Fruit fly (Drosophila melanogaster): ENCODE results near the gene Ssl1.

Ssl1 gene

DNA sequence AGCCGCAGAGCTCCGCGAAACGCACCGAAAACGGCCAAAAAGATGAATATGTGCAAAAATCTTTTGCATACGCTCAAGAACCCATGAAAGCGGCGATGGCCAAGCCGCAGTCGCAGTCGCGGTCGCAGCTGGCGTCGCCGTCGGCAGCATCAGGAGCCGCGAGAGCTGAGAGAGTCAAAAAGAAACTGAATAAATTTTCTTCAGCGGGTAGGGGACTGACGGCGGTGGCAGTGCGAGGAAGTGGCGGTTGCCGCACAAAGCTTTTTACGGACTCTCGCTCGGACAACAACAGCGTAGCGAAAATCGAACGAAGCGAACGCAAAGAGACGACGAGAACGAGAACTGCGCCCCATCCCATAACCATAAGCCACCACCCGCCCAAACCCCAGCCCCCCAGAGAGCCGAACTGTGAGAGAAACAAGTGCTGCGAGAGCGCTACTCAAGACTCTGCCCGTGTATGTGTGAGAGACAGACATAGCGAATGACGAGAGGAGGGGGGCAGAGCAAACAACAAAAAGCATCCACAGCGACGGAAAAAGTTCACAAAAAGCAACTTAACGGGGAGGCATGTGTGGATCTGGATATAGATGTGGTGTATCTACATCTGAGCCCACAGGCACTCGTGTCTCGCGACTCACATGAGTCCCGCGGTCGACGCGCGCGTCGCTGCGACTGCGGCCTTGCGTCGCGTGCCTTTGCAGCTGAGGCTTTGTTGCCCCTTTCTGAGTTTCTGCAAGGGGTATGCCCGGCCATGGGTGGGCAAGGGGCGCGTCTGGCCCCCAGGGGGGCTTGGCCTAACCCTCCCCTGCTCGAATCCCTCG, 43.5 kb upstream of the Ssl1 start, which contains the start of gene jim:
jim (minus strand) TSS at position 51 of the 821 bp plus-strand sequence.
- TF ChIP-seq sage (GFP tag; optimal IDR thresholded peaks at IDR 0.05) (peak; percentile 40), br (GFP tag; optimal IDR thresholded peaks at IDR 0.05) (peak; percentile 48), Hnf4 (GFP tag; optimal IDR thresholded peaks at IDR 0.05) (peak; percentile 57), jim (GFP tag; optimal IDR thresholded peaks at IDR 0.05) (peak; percentile 97), Rel (GFP tag; optimal IDR thresholded peaks at IDR 0.05) (peak; percentile 68), Rel (tag; optimal IDR thresholded peaks at IDR 0.05) (peak; percentile 56), Hr78 (GFP tag; optimal IDR thresholded peaks at IDR 0.05) (no peak), woc (GFP tag; optimal IDR thresholded peaks at IDR 0.05) (peak; percentile 5), sv (GFP tag; optimal IDR thresholded peaks at IDR 0.05) (no peak), Sp1 (GFP tag; optimal IDR thresholded peaks at IDR 0.05) (peak; percentile 68), tai (GFP tag; optimal IDR thresholded peaks at IDR 0.05) (no peak), HLH106 (tag; optimal IDR thresholded peaks at IDR 0.05) (peak; percentile 34), GATAd (GFP tag; optimal IDR thresholded peaks at IDR 0.05) (no peak), psq (GFP tag; optimal IDR thresholded peaks at IDR 0.05) (peak; percentile 95), rgr (GFP tag; optimal IDR thresholded peaks at IDR 0.05) (peak; percentile 63), Abd-B (GFP tag; optimal IDR thresholded peaks at IDR 0.05) (no peak), ey (GFP tag; optimal IDR thresholded peaks at IDR 0.05) (peak; percentile 4), dsf (GFP tag; optimal IDR thresholded peaks at IDR 0.05; ENCODE audit: borderline replicate concordance) (no peak), h (GFP tag; optimal IDR thresholded peaks at IDR 0.05) (peak; percentile 87), Mio (GFP tag; optimal IDR thresholded peaks at IDR 0.05) (no peak), Dfd (GFP tag; optimal IDR thresholded peaks at IDR 0.05) (peak; percentile 98), usp (GFP tag; optimal IDR thresholded peaks at IDR 0.05) (no peak), brk (GFP tag; optimal IDR thresholded peaks at IDR 0.05) (peak; percentile 10), dl (GFP tag; optimal IDR thresholded peaks at IDR 0.05; ENCODE audit: insufficient read depth in 1 of 2, partially characterized antibody in 2 of 2) (peak; percentile 63 to 97), OdsH (GFP tag; optimal IDR thresholded peaks at IDR 0.05) (peak; percentile 58), Myc (optimal IDR thresholded peaks at IDR 0.05) (no peak), Dif (GFP tag; optimal IDR thresholded peaks at IDR 0.05; ENCODE audit: partially characterized antibody) (peak; percentile 95), Jra (GFP tag; optimal IDR thresholded peaks at IDR 0.05) (peak; percentile 62), pan (optimal IDR thresholded peaks at IDR 0.05) (no peak), CrebA (GFP tag; optimal IDR thresholded peaks at IDR 0.05; ENCODE audit: borderline replicate concordance) (peak; percentile 71), lola (GFP tag; optimal IDR thresholded peaks at IDR 0.05) (no peak), CG9705 (GFP tag; optimal IDR thresholded peaks at IDR 0.05) (no peak), foxo (GFP tag; optimal IDR thresholded peaks at IDR 0.05) (peak in 1 of 2 experiments; percentile 59), Vsx2 (GFP tag; optimal IDR thresholded peaks at IDR 0.05; ENCODE audit: partially characterized antibody) (peak; percentile 71), fru (GFP tag; optimal IDR thresholded peaks at IDR 0.05) (peak; percentile 15), CG32264 (GFP tag; optimal IDR thresholded peaks at IDR 0.05) (no peak), Hr83 (GFP tag; optimal IDR thresholded peaks at IDR 0.05; ENCODE audit: poor library complexity, severe bottlenecking) (peak; percentile 93), dmrt93B (GFP tag; optimal IDR thresholded peaks at IDR 0.05) (no peak), N (GFP tag; optimal IDR thresholded peaks at IDR 0.05) (peak; percentile 52)

DNA sequence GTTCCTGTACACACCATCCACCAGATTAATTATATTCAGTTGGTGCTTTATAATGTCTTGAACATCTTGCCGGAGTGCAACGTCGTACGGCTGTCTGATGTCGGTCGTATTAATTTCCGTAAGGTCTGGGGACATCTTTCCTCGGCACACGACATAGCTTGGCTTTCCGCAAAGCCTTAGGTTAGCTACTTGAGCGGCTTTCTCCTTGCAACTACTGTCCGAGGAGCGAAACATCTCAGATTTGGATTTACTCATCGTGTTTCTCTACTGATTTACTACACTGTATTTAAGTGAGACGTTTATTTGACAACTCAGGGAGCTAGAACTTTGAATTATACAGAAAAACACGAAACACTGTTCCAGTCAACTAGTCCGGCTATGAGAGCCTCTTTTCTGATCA, 42.1 kb upstream of the Ssl1 start, which contains the start of the genes CG11226 and CG45428:
CG11226 (plus strand) TSS at position 301 of the 400 bp plus-strand sequence.
CG45428 (minus strand) TSS at position 303 of the 400 bp plus-strand sequence.
- TF ChIP-seq tai (GFP tag; optimal IDR thresholded peaks at IDR 0.05) (no peak), CrebA (GFP tag; optimal IDR thresholded peaks at IDR 0.05; ENCODE audit: borderline replicate concordance) (no peak), OdsH (GFP tag; optimal IDR thresholded peaks at IDR 0.05) (no peak), Dfd (GFP tag; optimal IDR thresholded peaks at IDR 0.05) (no peak), GATAd (GFP tag; optimal IDR thresholded peaks at IDR 0.05) (no peak)
